Fruit fly (Drosophila melanogaster): Measurements from ENCODE around the gene emei.

emei gene

dm6 chr3L:11065850-11066249 is 43.6 kb upstream of the emei start:
- TF ChIP-seq Med (GFP tag) (peak; percentile 64), da (GFP tag; optimal IDR thresholded peaks at IDR 0.05) (no peak), CG12299 (tag; optimal IDR thresholded peaks at IDR 0.05) (no peak), ci (GFP tag; IDR thresholded peaks at IDR 0.05) (0 out of 3 replicates have a peak, but pooled peaks have one; percentile 25), HLH54F (GFP tag; optimal IDR thresholded peaks at IDR 0.05) (no peak), CG10366 (GFP tag; IDR thresholded peaks at IDR 0.05) (no peak), CG13296 (GFP tag; optimal IDR thresholded peaks at IDR 0.05) (peak; percentile 48), nom (GFP tag; optimal IDR thresholded peaks at IDR 0.05) (peak; percentile 48)

dm6 chr3L:11069764-11070163 is 39.7 kb upstream of the emei start, which contains the start of gene CG6310:
TSS of gene CG6310 (minus strand) at chr3L:11069864.
- TF ChIP-seq Med (GFP tag) (peak; percentile 45), Atf6 (GFP tag; IDR thresholded peaks at IDR 0.05) (0 out of 2 replicates have a peak, but pooled peaks have one; percentile 20), CG2129 (GFP tag; IDR thresholded peaks at IDR 0.05; ENCODE audit: partially characterized antibody) (no peak), CG15073 (GFP tag; optimal IDR thresholded peaks at IDR 0.05) (peak; percentile 75)

dm6 chr3L:11070372-11070854 is 39.1 kb upstream of the emei start, which contains the start of gene Mocs1:
TSS of gene Mocs1 (plus strand) at chr3L:11070526.
- TF ChIP-seq CG13296 (GFP tag; optimal IDR thresholded peaks at IDR 0.05) (peak; percentile 5), CG9437 (GFP tag; optimal IDR thresholded peaks at IDR 0.05) (peak; percentile 1), CG4617 (GFP tag; optimal IDR thresholded peaks at IDR 0.05; ENCODE audit: borderline replicate concordance) (no peak), CG32772 (GFP tag; IDR thresholded peaks at IDR 0.05) (no peak), CG4404 (GFP tag; IDR thresholded peaks at IDR 0.05) (no peak), nom (GFP tag; optimal IDR thresholded peaks at IDR 0.05) (no peak), sisA (GFP tag; IDR thresholded peaks at IDR 0.05) (no peak), zen2 (GFP tag; IDR thresholded peaks at IDR 0.05; ENCODE audit: partially characterized antibody) (no peak), NfI (GFP tag; optimal IDR thresholded peaks at IDR 0.05) (no peak), Ada2b (GFP tag; IDR thresholded peaks at IDR 0.05) (no peak), CG1603 (tag; optimal IDR thresholded peaks at IDR 0.05) (no peak), Rfx (GFP tag; IDR thresholded peaks at IDR 0.05) (peak; percentile 62), CG9797 (GFP tag; optimal IDR thresholded peaks at IDR 0.05) (no peak), CG17186 (GFP tag; optimal IDR thresholded peaks at IDR 0.05) (no peak), ase (GFP tag; IDR thresholded peaks at IDR 0.05) (no peak), unc-4 (GFP tag; IDR thresholded peaks at IDR 0.05; ENCODE audit: partially characterized antibody) (no peak), dimm (GFP tag; IDR thresholded peaks at IDR 0.05) (no peak), al (GFP tag; IDR thresholded peaks at IDR 0.05) (no peak), pb (GFP tag; optimal IDR thresholded peaks at IDR 0.05) (no peak), CG10267 (tag; optimal IDR thresholded peaks at IDR 0.05) (peak; percentile 24), ttk (GFP tag; IDR thresholded peaks at IDR 0.05) (peak; percentile 26; the same call in 1 of the 2 replicates), wek (GFP tag; optimal IDR thresholded peaks at IDR 0.05) (no peak), klu (GFP tag; IDR thresholded peaks at IDR 0.05) (no peak), slou (GFP tag; optimal IDR thresholded peaks at IDR 0.05) (no peak), Sin3A (optimal IDR thresholded peaks at IDR 0.05) (no peak), en (GFP tag; optimal IDR thresholded peaks at IDR 0.05) (no peak), GATAe (GFP tag; conservative IDR thresholded peaks at IDR 0.05) (no peak), Nf-YA (GFP tag; IDR thresholded peaks at IDR 0.05) (no peak), tx (GFP tag; optimal IDR thresholded peaks at IDR 0.05) (no peak), pnt (GFP tag; optimal IDR thresholded peaks at IDR 0.05) (no peak), CG30431 (GFP tag; optimal IDR thresholded peaks at IDR 0.05) (no peak), CG34224 (GFP tag; IDR thresholded peaks at IDR 0.05; ENCODE audit: partially characterized antibody) (no peak; the same call in 2 of the 3 replicates), amos (GFP tag; IDR thresholded peaks at IDR 0.05; ENCODE audit: partially characterized antibody) (peak; percentile 37; the same call in 1 of the 2 replicates), lbe (GFP tag; optimal IDR thresholded peaks at IDR 0.05) (no peak), prd (optimal IDR thresholded peaks at IDR 0.05) (no peak), prd (GFP tag; IDR thresholded peaks at IDR 0.05) (no peak), NFAT (GFP tag; IDR thresholded peaks at IDR 0.05) (peak; percentile 23; the same call in 1 of the 2 replicates), Blimp-1 (GFP tag; optimal IDR thresholded peaks at IDR 0.05) (no peak), Lim3 (GFP tag; IDR thresholded peaks at IDR 0.05) (no peak)
